Worm (Caenorhabditis elegans) whole organism, midembryonic: ENCODE data around the gene K04G11.1.

ENCODE experiments used
- flt-1 ChIP-seq: fragments of 200-800 bp; sonication (Bioruptor generic); IDR thresholded peaks from 2 replicates; pipeline ENCODE4 v1.3.6; 2022; ENCODE audit warnings: missing genetic modification characterization, missing compliant biosample characterization
- med-1 ChIP-seq: sonication (generic microtip); optimal IDR thresholded peaks from 2 replicates; lab custom pipeline; 2017; ENCODE audit warnings: missing genetic modification characterization, mild to moderate bottlenecking, missing compliant biosample characterization, antibody characterized with exemption, missing genetic modification reagents; ENCODE audit not compliant: insufficient read depth

- TF ChIP-seq flt-1 (GFP tag; lab: Robert Waterston, UW) (no peak), med-1 (GFP tag; lab: Kevin White, UChicago) (no peak)
Observed at ce11 chrX:14292632-14293031, 42.7 kb upstream of the K04G11.1 start.
